Worm (Caenorhabditis elegans): ENCODE results near the gene scl-5.

DNA sequence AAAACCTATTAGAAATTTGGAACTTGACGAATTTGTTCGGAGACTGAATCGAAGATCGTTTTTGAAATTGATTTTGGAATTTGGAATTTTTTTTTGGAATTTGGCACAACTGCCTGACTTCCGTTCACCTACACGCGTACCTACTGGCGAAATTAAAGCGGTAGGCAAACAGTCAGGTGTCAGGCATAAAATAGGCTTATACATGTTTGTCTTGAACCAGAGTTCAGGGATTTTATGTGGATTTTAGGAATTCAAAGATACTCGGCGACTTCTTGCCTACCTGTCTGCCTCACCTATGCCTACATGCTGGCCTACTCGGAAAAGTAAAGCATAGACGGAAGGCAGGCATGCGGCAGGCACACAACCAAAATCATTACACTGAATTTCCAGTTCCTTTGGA lies 14.5 kb downstream of the scl-5 start:
- TF ChIP-seq ref-1 (GFP tag; conservative IDR thresholded peaks at IDR 0.05) (no peak), tab-1 (GFP tag; IDR thresholded peaks at IDR 0.05) (no peak), T22C8.4 (GFP tag; IDR thresholded peaks at IDR 0.05) (no peak)
